Worm (Caenorhabditis elegans) whole organism, young adult: ENCODE data around the gene ubc-19.

ENCODE experiments used
- K11D2.4 ChIP-seq: fragments of 200-800 bp; sonication (Bioruptor generic); IDR thresholded peaks from 2 replicates; pipeline ENCODE4 v1.3.6; 2022; ENCODE audit warnings: missing genetic modification reagents, missing genetic modification characterization, missing compliant biosample characterization
- atf-7 ChIP-seq: sonication (generic microtip); optimal IDR thresholded peaks from 2 replicates; lab custom pipeline; 2017; ENCODE audit warnings: mild to moderate bottlenecking, missing genetic modification characterization, missing compliant biosample characterization
- ccch-3 ChIP-seq: fragments of 200-800 bp; sonication (Bioruptor generic); optimal IDR thresholded peaks from 2 replicates; lab custom pipeline; 2018; ENCODE audit warnings: mild to moderate bottlenecking, missing genetic modification characterization, missing compliant biosample characterization
- ceh-27 ChIP-seq: fragments of 200-800 bp; sonication (Bioruptor generic); optimal IDR thresholded peaks from 2 replicates; lab custom pipeline; 2018; ENCODE audit warnings: mild to moderate bottlenecking, missing genetic modification characterization, moderate library complexity, missing compliant biosample characterization
- ceh-58 ChIP-seq: fragments of 200-800 bp; sonication (Bioruptor generic); IDR thresholded peaks from 2 replicates; pipeline ENCODE4 v1.3.6; 2022; ENCODE audit warnings: missing genetic modification characterization, missing compliant biosample characterization
- hsf-1 ChIP-seq: fragments of 200-800 bp; sonication (Bioruptor generic); IDR thresholded peaks from 2 replicates; pipeline ENCODE4 v1.3.6; 2022; ENCODE audit warnings: missing genetic modification reagents, missing genetic modification characterization, missing compliant biosample characterization
- rec-8 ChIP-seq, 2 experiments: sonication (generic microtip); optimal IDR thresholded peaks; 2 replicates each; lab custom pipeline; 2016; ENCODE audit warnings: mild to moderate bottlenecking in 2 of 2, missing genetic modification characterization in 2 of 2, missing genetic modification reagents in 2 of 2, missing genotype in 2 of 2, missing biosample characterization in 1 of 2, missing compliant biosample characterization in 1 of 2, moderate library complexity in 1 of 2
- repo-1 ChIP-seq: sonication (generic microtip); optimal IDR thresholded peaks from 2 replicates; lab custom pipeline; 2017; ENCODE audit warnings: mild to moderate bottlenecking, missing genetic modification characterization, missing compliant biosample characterization
- sea-2 ChIP-seq: fragments of 200-800 bp; sonication (Bioruptor generic); IDR thresholded peaks from 2 replicates; pipeline ENCODE4 v1.3.6; 2022; ENCODE audit warnings: missing genetic modification characterization, missing compliant biosample characterization
- snpc-1.3 ChIP-seq: sonication (generic microtip); optimal IDR thresholded peaks from 2 replicates; lab custom pipeline; 2017; ENCODE audit warnings: missing genetic modification characterization, mild to moderate bottlenecking, missing compliant biosample characterization, antibody characterized with exemption, moderate library complexity, missing genotype, missing genetic modification reagents; ENCODE audit not compliant: insufficient read depth
- ztf-22 ChIP-seq: fragments of 200-800 bp; sonication (Bioruptor generic); optimal IDR thresholded peaks from 2 replicates; lab custom pipeline; 2018; ENCODE audit warnings: mild to moderate bottlenecking, missing genetic modification characterization, moderate library complexity, missing compliant biosample characterization

DNA sequence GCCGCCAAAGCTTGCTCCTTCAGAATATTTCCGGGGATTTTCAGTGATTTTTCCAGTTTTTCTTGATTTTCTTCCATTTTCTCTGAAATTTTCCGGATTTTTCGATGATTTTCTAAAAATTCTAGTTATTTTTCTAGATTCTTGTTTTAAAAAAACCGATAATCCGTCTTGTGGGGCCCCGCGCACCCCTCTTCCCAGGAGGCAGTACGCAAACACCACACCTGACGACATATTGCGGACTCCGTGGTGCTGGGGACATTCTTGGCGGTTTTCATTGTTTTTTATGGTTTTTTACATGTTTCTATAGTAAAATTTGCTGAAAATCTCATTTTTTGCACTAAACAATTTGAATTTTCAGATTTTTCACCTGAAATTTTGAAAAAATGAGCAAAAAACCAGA is at the start of gene ubc-19, which contains the start of gene Y69H2.7:
- TF ChIP-seq K11D2.4 (GFP tag; lab: Robert Waterston, UW), result no peak
- no peak for TF ChIP-seq ceh-27 (GFP tag; lab: Kevin White, UChicago)
- no peak for TF ChIP-seq hsf-1 (GFP tag; lab: Robert Waterston, UW)
- TF ChIP-seq sea-2 (GFP tag; lab: Robert Waterston, UW), result no peak
- no peak for TF ChIP-seq rec-8 (tag; optimal IDR thresholded peaks at IDR 0.05; lab: Kevin White, UChicago)
- no peak for TF ChIP-seq ceh-58 (GFP tag; lab: Robert Waterston, UW)
- no peak for TF ChIP-seq snpc-1.3
- TF ChIP-seq atf-7, result no peak
- TF ChIP-seq ztf-22, result no peak
- TF ChIP-seq ccch-3 (GFP tag; lab: Kevin White, UChicago), result no peak
- TF ChIP-seq repo-1 (tag; lab: Kevin White, UChicago), result no peak
